Worm (Caenorhabditis elegans) whole organism, L2 larva: ENCODE data around the gene farl-11.
A peak's percentile ranks its signal among the peaks of the same experiment; 100 is the strongest.

Experiments used
- C34F6.9 ChIP-seq: fragments of 150-350 bp; optimal IDR thresholded peaks from 2 replicates; lab custom pipeline; 2014; ENCODE audit warnings: missing biosample characterization, missing genetic modification characterization
- F13H6.1 ChIP-seq: sonication (generic microtip); optimal IDR thresholded peaks from 2 replicates; lab custom pipeline; 2016; ENCODE audit warnings: missing genetic modification characterization, missing compliant biosample characterization
- Y55F3AM.14 ChIP-seq: fragments of 200-800 bp; sonication (Bioruptor generic); optimal IDR thresholded peaks from 2 replicates; lab custom pipeline; 2018; ENCODE audit warnings: mild to moderate bottlenecking, missing genetic modification characterization, missing compliant biosample characterization
- ZK546.5 ChIP-seq: sonication (generic microtip); optimal IDR thresholded peaks from 2 replicates; lab custom pipeline; 2017; ENCODE audit warnings: missing biosample characterization, missing genetic modification characterization
- blmp-1 ChIP-seq: sonication (generic microtip); optimal IDR thresholded peaks from 2 replicates; lab custom pipeline; 2017; ENCODE audit warnings: missing genetic modification characterization, mild to moderate bottlenecking, missing compliant biosample characterization, antibody characterized with exemption, moderate library complexity; ENCODE audit not compliant: insufficient read depth
- ceh-16 ChIP-seq: fragments of 150-350 bp; optimal IDR thresholded peaks from 2 replicates; lab custom pipeline; 2014; ENCODE audit warnings: missing biosample characterization, missing genetic modification characterization
- crh-2 ChIP-seq: sonication (generic microtip); optimal IDR thresholded peaks from 2 replicates; lab custom pipeline; 2017; ENCODE audit warnings: missing biosample characterization, missing genetic modification characterization
- dmd-4 ChIP-seq: sonication (generic microtip); optimal IDR thresholded peaks from 2 replicates; lab custom pipeline; 2017; ENCODE audit warnings: missing biosample characterization, missing genetic modification characterization
- egl-27 ChIP-seq: sonication (generic microtip); optimal IDR thresholded peaks from 3 replicates; lab custom pipeline; 2017; ENCODE audit warnings: missing biosample characterization, missing genetic modification reagents, missing genetic modification characterization
- elt-1 ChIP-seq: fragments of 150-350 bp; optimal IDR thresholded peaks from 2 replicates; lab custom pipeline; 2014; ENCODE audit warnings: missing biosample characterization, missing genetic modification characterization
- elt-3 ChIP-seq: sonication (generic microtip); optimal IDR thresholded peaks from 2 replicates; lab custom pipeline; 2017; ENCODE audit warnings: missing biosample characterization, missing genetic modification characterization
- fos-1 ChIP-seq: fragments of 150-350 bp; optimal IDR thresholded peaks from 2 replicates; lab custom pipeline; 2014; ENCODE audit warnings: missing biosample characterization, missing genetic modification characterization
- lin-39 ChIP-seq: fragments of 150-350 bp; optimal IDR thresholded peaks from 2 replicates; lab custom pipeline; 2014; ENCODE audit warnings: missing biosample characterization, missing genetic modification reagents, missing genetic modification characterization
- lsy-2 ChIP-seq, 2 experiments: fragments of 150-350 bp in 1 of 2; sonication (generic microtip) in 1 of 2; optimal IDR thresholded peaks; 2 replicates each; lab custom pipeline; 2014 to 2017; ENCODE audit warnings: missing biosample characterization in 2 of 2, missing genetic modification characterization in 2 of 2
- mbf-1 ChIP-seq: sonication (generic microtip); optimal IDR thresholded peaks from 2 replicates; lab custom pipeline; 2017; ENCODE audit warnings: missing biosample characterization, missing genetic modification characterization
- mdl-1 ChIP-seq, 2 experiments: fragments of 150-350 bp in 1 of 2; sonication (generic microtip) in 1 of 2; optimal IDR thresholded peaks; 2 replicates each; lab custom pipeline; 2017; ENCODE audit warnings: missing biosample characterization in 2 of 2, missing genetic modification characterization in 2 of 2
- nhr-10 ChIP-seq: sonication (generic microtip); optimal IDR thresholded peaks from 2 replicates; lab custom pipeline; 2017; ENCODE audit warnings: missing biosample characterization, missing genetic modification characterization
- nhr-11 ChIP-seq: fragments of 150-350 bp; optimal IDR thresholded peaks from 2 replicates; lab custom pipeline; 2014; ENCODE audit warnings: missing biosample characterization, missing genetic modification characterization
- nhr-129 ChIP-seq: fragments of 150-350 bp; optimal IDR thresholded peaks from 2 replicates; lab custom pipeline; 2014; ENCODE audit warnings: missing biosample characterization, missing genetic modification characterization
- nhr-21 ChIP-seq: fragments of 150-350 bp; optimal IDR thresholded peaks from 2 replicates; lab custom pipeline; 2014; ENCODE audit warnings: missing biosample characterization, missing genetic modification characterization
- nhr-237 ChIP-seq: fragments of 150-350 bp; optimal IDR thresholded peaks from 2 replicates; lab custom pipeline; 2014; ENCODE audit warnings: missing biosample characterization, missing genetic modification characterization
- nhr-25 ChIP-seq: fragments of 150-350 bp; sonication (generic microtip); optimal IDR thresholded peaks from 3 replicates; lab custom pipeline; 2014; ENCODE audit warnings: missing biosample characterization, missing genetic modification characterization
- nhr-77 ChIP-seq: fragments of 150-350 bp; optimal IDR thresholded peaks from 2 replicates; lab custom pipeline; 2014; ENCODE audit warnings: missing biosample characterization, missing genetic modification characterization
- peb-1 ChIP-seq: fragments of 150-350 bp; optimal IDR thresholded peaks from 2 replicates; lab custom pipeline; 2014; ENCODE audit warnings: missing biosample characterization, missing genetic modification characterization
- sem-4 ChIP-seq: fragments of 150-350 bp; optimal IDR thresholded peaks from 2 replicates; lab custom pipeline; 2014; ENCODE audit warnings: missing biosample characterization, missing genetic modification reagents, missing genetic modification characterization
- sma-9 ChIP-seq, 2 experiments: fragments of 150-350 bp in 1 of 2; sonication (generic microtip) in 1 of 2; optimal IDR thresholded peaks; 2 replicates each; lab custom pipeline; 2014 to 2016; ENCODE audit warnings: missing genetic modification characterization in 2 of 2, mild to moderate bottlenecking in 1 of 2, missing biosample characterization in 1 of 2, missing compliant biosample characterization in 1 of 2, missing genetic modification reagents in 1 of 2, moderate library complexity in 1 of 2
- snpc-4 ChIP-seq: fragments of 150-350 bp; optimal IDR thresholded peaks from 2 replicates; lab custom pipeline; 2014; ENCODE audit warnings: missing biosample characterization, missing genetic modification characterization
- unc-55 ChIP-seq: fragments of 150-350 bp; sonication (generic microtip); optimal IDR thresholded peaks from 3 replicates; lab custom pipeline; 2014; ENCODE audit warnings: missing biosample characterization, missing genetic modification reagents, missing genetic modification characterization
- unc-62 ChIP-seq: fragments of 150-350 bp; optimal IDR thresholded peaks from 2 replicates; lab custom pipeline; 2014; ENCODE audit warnings: missing biosample characterization, missing genetic modification reagents, missing genetic modification characterization

Gene farl-11

DNA sequence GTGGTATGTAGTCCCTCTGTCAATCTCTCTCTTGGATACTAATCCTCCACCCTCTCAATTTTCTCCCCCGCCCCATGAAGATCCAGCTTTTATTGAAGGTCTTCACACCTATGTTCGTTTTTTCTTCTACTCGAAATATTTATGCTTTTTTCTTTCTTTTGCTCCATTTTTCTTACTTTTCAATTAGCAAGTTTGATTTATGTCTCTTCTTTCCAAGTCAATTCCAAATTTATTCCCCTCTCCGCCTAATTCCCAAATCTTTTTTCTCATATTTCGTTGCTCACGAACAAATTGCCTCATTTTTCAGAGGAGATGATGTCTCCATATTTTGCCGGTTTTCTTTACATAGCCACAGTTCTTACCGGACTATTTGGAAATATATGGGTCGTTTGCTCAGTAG is 39.5 kb upstream of the farl-11 start, which contains the start of gene npr-31:
TSS of gene npr-31 (plus strand) at position 301 of the 400 bp plus-strand sequence.
- no peak for TF ChIP-seq peb-1 (tag; lab: Kevin White, UChicago)
- TF ChIP-seq elt-3 (tag; lab: Kevin White, UChicago) = no peak
- no peak for TF ChIP-seq dmd-4 (tag; lab: Kevin White, UChicago)
- TF ChIP-seq ceh-16 (tag; lab: Kevin White, UChicago) = no peak
- no peak for TF ChIP-seq nhr-25 (tag; lab: Kevin White, UChicago)
- no peak for TF ChIP-seq nhr-129 (tag; lab: Kevin White, UChicago)
- TF ChIP-seq snpc-4 = no peak
- TF ChIP-seq mdl-1 (tag; optimal IDR thresholded peaks at IDR 0.05; lab: Kevin White, UChicago) = no peak
- no peak for TF ChIP-seq lin-39 (tag; lab: Kevin White, UChicago)
- no peak for TF ChIP-seq nhr-11 (tag; lab: Kevin White, UChicago)
- TF ChIP-seq nhr-10 = no peak

DNA sequence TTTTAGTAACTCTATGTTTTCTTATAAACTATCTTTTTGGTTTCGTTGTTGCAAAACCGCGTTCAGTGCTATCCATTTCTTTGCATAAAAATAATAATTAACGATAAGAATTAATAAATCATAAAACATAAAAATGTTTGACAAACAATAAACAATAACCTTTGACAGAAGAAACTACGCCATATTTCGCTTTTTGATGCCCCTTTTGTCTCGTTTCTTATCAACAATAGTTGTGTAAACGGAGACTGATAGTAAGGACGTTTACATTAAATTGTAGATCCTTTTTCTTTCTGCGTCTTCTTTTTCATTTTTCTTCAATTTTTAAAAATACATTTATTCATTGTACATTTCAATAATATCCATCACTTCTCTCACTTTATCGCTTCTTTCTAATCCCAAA is 34.2 kb upstream of the farl-11 start:
- TF ChIP-seq blmp-1 (tag; lab: Kevin White, UChicago) = no peak
- peak; percentile 54 for TF ChIP-seq sma-9 (GFP tag; optimal IDR thresholded peaks at IDR 0.05; lab: Kevin White, UChicago)
- TF ChIP-seq sma-9 (tag; optimal IDR thresholded peaks at IDR 0.05; lab: Kevin White, UChicago) = no peak
- TF ChIP-seq fos-1 (tag; lab: Kevin White, UChicago) = peak; percentile 67

DNA sequence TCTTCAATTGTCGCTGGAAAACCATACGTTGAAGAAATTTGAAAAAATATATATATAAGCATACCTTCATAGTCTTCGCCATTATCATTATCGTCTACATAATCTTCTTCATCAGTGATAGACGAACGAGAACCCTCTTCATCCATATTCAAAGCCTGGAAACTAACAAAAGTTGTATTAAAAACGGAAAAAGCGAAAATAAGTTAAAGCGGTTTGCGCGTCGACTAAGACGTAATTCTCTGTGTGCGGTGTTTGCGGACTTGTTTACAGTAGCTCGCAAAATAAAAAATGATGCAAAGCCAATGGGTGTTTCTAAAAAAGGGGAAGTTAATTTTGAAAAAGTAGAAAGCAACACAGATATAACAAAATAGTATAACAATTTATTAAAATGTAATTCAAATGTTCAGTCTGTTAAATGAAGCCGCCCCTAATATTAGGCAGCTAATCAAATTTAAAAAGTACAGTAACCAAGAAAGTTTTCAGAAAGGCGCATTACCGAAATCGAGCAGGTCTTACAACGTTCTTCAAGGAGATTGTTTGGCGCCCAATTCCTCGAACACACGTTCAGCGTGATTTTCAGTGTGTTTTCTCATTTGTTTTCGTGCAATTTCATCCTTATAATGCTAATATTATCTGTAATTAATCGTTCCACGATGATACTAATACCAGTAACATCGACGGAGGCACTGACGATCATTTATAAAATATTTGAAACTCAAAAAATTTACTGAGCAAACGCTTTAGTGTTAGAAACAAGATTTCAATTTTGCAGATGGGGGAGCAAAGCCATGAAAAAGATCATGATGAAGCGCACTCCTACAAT is 27.2 kb upstream of the farl-11 start, which contains the start of the genes T07F8.4 and gld-3:
TSS of gene T07F8.4 (minus strand) at position 162 of the 823 bp plus-strand sequence.
TSS of gene gld-3 (plus strand) at position 773 of the 823 bp plus-strand sequence.
- TF ChIP-seq blmp-1 (tag; lab: Kevin White, UChicago) (no peak), nhr-77 (no peak), nhr-237 (tag; lab: Kevin White, UChicago) (no peak), crh-2 (tag; lab: Kevin White, UChicago) (peak; percentile 12), nhr-129 (tag; lab: Kevin White, UChicago) (peak; percentile 76), lsy-2 (tag; optimal IDR thresholded peaks at IDR 0.05; lab: Kevin White, UChicago) (peak; percentile 41 to 96), C34F6.9 (peak; percentile 56), fos-1 (tag; lab: Kevin White, UChicago) (peak; percentile 33)

DNA sequence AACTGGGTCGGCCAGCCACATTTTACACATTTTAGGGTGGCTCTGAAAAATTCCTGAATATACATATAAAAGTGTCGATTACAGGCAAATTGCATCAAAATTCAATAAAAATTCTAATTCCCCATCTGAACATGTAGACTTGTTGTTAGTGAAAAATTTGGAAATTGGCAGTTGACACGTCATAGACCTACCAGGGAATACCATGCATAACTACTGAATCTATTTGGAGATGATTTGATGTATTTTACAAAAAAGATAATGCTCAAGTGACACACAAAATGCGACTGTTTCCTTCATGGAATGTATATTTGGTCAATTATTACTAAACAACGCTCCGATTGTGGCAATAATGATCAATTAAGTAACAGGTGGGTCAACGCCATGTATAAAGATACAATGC is 21.6 kb upstream of the farl-11 start, which contains the start of gene F10E7.1:
TSS of gene F10E7.1 (plus strand) at position 301 of the 400 bp plus-strand sequence.
- TF ChIP-seq C34F6.9 (no peak), elt-1 (tag; lab: Kevin White, UChicago) (no peak), blmp-1 (tag; lab: Kevin White, UChicago) (no peak), unc-62 (GFP tag; lab: Kevin White, UChicago) (no peak), egl-27 (tag; lab: Kevin White, UChicago) (no peak), nhr-11 (tag; lab: Kevin White, UChicago) (no peak), nhr-25 (tag; lab: Kevin White, UChicago) (no peak), Y55F3AM.14 (GFP tag; lab: Kevin White, UChicago) (no peak), mdl-1 (tag; optimal IDR thresholded peaks at IDR 0.05; lab: Kevin White, UChicago) (no peak), nhr-77 (no peak), ZK546.5 (no peak)

DNA sequence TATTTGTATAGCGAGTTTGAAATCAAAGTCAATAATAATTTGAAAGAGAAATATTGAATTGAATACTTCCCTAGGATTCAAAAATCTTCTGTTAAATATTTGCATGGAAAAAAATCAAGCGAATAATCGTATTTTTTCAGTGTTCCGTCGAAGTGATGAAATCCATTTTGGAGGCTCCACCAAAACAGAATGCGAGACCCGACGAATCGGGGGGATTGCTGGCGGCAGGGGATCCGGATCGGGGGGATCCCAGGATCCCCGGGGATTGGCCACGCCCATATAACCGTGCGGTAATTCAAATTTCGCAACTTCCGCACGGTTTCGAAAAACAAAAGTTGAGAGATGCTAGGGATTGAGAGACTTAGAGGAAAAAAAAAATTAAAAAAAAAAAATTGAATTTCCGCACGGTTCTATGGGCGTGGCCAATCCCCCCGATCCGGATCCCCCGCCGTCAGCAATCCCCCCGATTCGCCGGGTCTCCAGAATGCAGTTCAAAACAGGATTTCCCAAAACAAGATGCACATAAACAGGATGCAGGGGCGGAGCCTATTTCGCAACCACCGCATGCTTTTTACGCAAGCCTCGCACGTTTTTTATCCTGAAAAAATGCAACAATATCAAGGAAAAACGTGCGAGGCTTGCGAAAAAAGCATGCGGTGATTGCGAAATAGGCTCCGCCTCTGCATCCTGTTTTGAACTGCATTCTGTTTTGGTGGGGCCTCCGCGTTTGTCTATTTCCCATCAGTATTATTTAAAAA is 18.0 kb upstream of the farl-11 start, which contains the start of gene F10E7.11:
TSS of gene F10E7.11 (minus strand) at position 232 of the 758 bp plus-strand sequence.
- TF ChIP-seq egl-27 (tag; lab: Kevin White, UChicago) = no peak
- no peak for TF ChIP-seq nhr-21 (tag; lab: Kevin White, UChicago)
- peak; percentile 69 for TF ChIP-seq unc-55
- TF ChIP-seq Y55F3AM.14 (GFP tag; lab: Kevin White, UChicago) = no peak
- TF ChIP-seq C34F6.9 = peak; percentile 20
- TF ChIP-seq snpc-4 = no peak
- TF ChIP-seq nhr-11 (tag; lab: Kevin White, UChicago) = no peak
- no peak for TF ChIP-seq mbf-1
- peak in 1 of 2 experiments; percentile 55 for TF ChIP-seq lsy-2 (tag; optimal IDR thresholded peaks at IDR 0.05; lab: Kevin White, UChicago)
- peak; percentile 8 for TF ChIP-seq F13H6.1
- TF ChIP-seq sem-4 (tag; lab: Kevin White, UChicago) = no peak
- TF ChIP-seq sma-9 (GFP tag; optimal IDR thresholded peaks at IDR 0.05; lab: Kevin White, UChicago) = peak; percentile 82
- TF ChIP-seq sma-9 (tag; optimal IDR thresholded peaks at IDR 0.05; lab: Kevin White, UChicago) = no peak
